Fruit fly (Drosophila melanogaster) whole organism, adult: ENCODE data around the gene CG14079.
A peak's percentile ranks its signal among the peaks of the same experiment; 100 is the strongest.

ENCODE experiments used
- CG11617 ChIP-seq: fragments of 200-800 bp; sonication (Bioruptor generic); optimal IDR thresholded peaks from 2 replicates; lab custom pipeline; 2017; ENCODE audit warnings: mild to moderate bottlenecking, missing biosample characterization, missing genetic modification reagents, missing genetic modification characterization
- CG12768 ChIP-seq: fragments of 200-800 bp; sonication (Bioruptor generic); optimal IDR thresholded peaks from 2 replicates; lab custom pipeline; 2017; ENCODE audit warnings: missing biosample characterization, missing genetic modification characterization, mild to moderate bottlenecking, moderate library complexity, missing genetic modification reagents
- CG14711 ChIP-seq: fragments of 200-800 bp; sonication (Bioruptor generic); optimal IDR thresholded peaks from 2 replicates; lab custom pipeline; 2018; ENCODE audit warnings: missing biosample characterization, mild to moderate bottlenecking, missing genetic modification characterization, moderate library complexity
- CG1620 ChIP-seq: fragments of 200-800 bp; sonication (Bioruptor generic); optimal IDR thresholded peaks from 2 replicates; lab custom pipeline; 2016; ENCODE audit warnings: missing biosample characterization, missing genetic modification characterization
- CG33017 ChIP-seq: fragments of 200-800 bp; sonication (Bioruptor generic); optimal IDR thresholded peaks from 2 replicates; lab custom pipeline; 2018; ENCODE audit warnings: missing biosample characterization, mild to moderate bottlenecking, missing genetic modification characterization, moderate library complexity
- CG5204 ChIP-seq: fragments of 200-800 bp; sonication (Bioruptor generic); optimal IDR thresholded peaks from 2 replicates; lab custom pipeline; 2016; ENCODE audit warnings: missing biosample characterization, missing genetic modification characterization
- CG7045 ChIP-seq: fragments of 200-800 bp; sonication (Bioruptor generic); optimal IDR thresholded peaks from 2 replicates; lab custom pipeline; 2017; ENCODE audit warnings: missing biosample characterization, mild to moderate bottlenecking, missing genetic modification characterization
- CG7101 ChIP-seq: fragments of 200-800 bp; sonication (Bioruptor generic); optimal IDR thresholded peaks from 2 replicates; lab custom pipeline; 2018; ENCODE audit warnings: missing biosample characterization, mild to moderate bottlenecking, missing genetic modification characterization, moderate library complexity
- Clk ChIP-seq: fragments of 200-800 bp; sonication (Bioruptor generic); optimal IDR thresholded peaks from 2 replicates; lab custom pipeline; 2017; ENCODE audit warnings: missing biosample characterization, missing genetic modification characterization
- Crg-1 ChIP-seq: fragments of 200-800 bp; sonication (Bioruptor generic); optimal IDR thresholded peaks from 2 replicates; lab custom pipeline; 2016; ENCODE audit warnings: missing biosample characterization, missing genetic modification characterization
- Hr96 ChIP-seq: fragments of 200-800 bp; sonication (Bioruptor generic); optimal IDR thresholded peaks from 2 replicates; lab custom pipeline; 2016; ENCODE audit warnings: missing biosample characterization, missing genetic modification characterization
- Mnt ChIP-seq: fragments of 200-800 bp; sonication (Bioruptor generic); optimal IDR thresholded peaks from 2 replicates; lab custom pipeline; 2016; ENCODE audit warnings: missing biosample characterization, mild to moderate bottlenecking, missing genetic modification characterization
- bab1 ChIP-seq: fragments of 200-800 bp; sonication (Bioruptor generic); optimal IDR thresholded peaks from 3 replicates; lab custom pipeline; 2019; ENCODE audit warnings: missing biosample characterization, mild to moderate bottlenecking, missing genetic modification characterization, moderate library complexity
- cic ChIP-seq: fragments of 200-800 bp; sonication (Bioruptor generic); optimal IDR thresholded peaks from 2 replicates; lab custom pipeline; 2017; ENCODE audit warnings: missing biosample characterization, mild to moderate bottlenecking, missing genetic modification characterization, moderate library complexity
- cnc ChIP-seq, 2 experiments: fragments of >200 bp; optimal IDR thresholded peaks; 2 replicates each; lab custom pipeline; 2017
- kay ChIP-seq: fragments of 200-800 bp; sonication (Bioruptor generic); peaks from one replicate; lab custom pipeline; 2016; ENCODE audit warnings: missing biosample characterization, missing genetic modification characterization, borderline replicate concordance
- ovo ChIP-seq: fragments of 200-800 bp; sonication (Bioruptor generic); optimal IDR thresholded peaks from 2 replicates; lab custom pipeline; 2016; ENCODE audit warnings: missing biosample characterization, missing genetic modification characterization
- pad ChIP-seq: fragments of 200-800 bp; sonication (Bioruptor generic); optimal IDR thresholded peaks from 3 replicates; lab custom pipeline; 2017; ENCODE audit warnings: missing biosample characterization, missing genetic modification characterization, mild to moderate bottlenecking, moderate library complexity, missing genetic modification reagents
- tj ChIP-seq: fragments of 200-800 bp; sonication (Bioruptor generic); optimal IDR thresholded peaks from 3 replicates; lab custom pipeline; 2017; ENCODE audit warnings: missing biosample characterization, mild to moderate bottlenecking, missing genetic modification characterization, moderate library complexity
- toe ChIP-seq: fragments of 200-800 bp; sonication (Bioruptor generic); optimal IDR thresholded peaks from 2 replicates; lab custom pipeline; 2016; ENCODE audit warnings: missing biosample characterization, missing genetic modification characterization

CG14079 gene

dm6 chr3L:19097665-19098082 is at the start of gene CG14079, which contains the start of gene Naxd:
CG14079 (plus strand) TSS chr3L:19097999.
Naxd (minus strand) TSS chr3L:19097709.
- TF ChIP-seq Hr96 (GFP tag; lab: Kevin White, UChicago), result no peak
- TF ChIP-seq CG11617 (GFP tag; lab: Kevin White, UChicago), result peak; percentile 84
- TF ChIP-seq CG7101 (tag; lab: Kevin White, UChicago), result peak; percentile 87
- TF ChIP-seq cnc (optimal IDR thresholded peaks at IDR 0.05; lab: Kevin White, UChicago), result no peak
- peak; percentile 69 for TF ChIP-seq CG33017 (tag; lab: Kevin White, UChicago)
- peak; percentile 91 for TF ChIP-seq tj
- peak; percentile 52 for TF ChIP-seq CG7045
- peak; percentile 13 for TF ChIP-seq Clk
- TF ChIP-seq bab1 (GFP tag; lab: Kevin White, UChicago), result peak; percentile 87
- TF ChIP-seq pad (GFP tag; lab: Kevin White, UChicago), result peak; percentile 36
- TF ChIP-seq CG14711 (tag; lab: Kevin White, UChicago), result peak; percentile 43
- TF ChIP-seq CG12768, result peak; percentile 27
- peak; percentile 63 for TF ChIP-seq cic (GFP tag; lab: Kevin White, UChicago)
- TF ChIP-seq Crg-1 (GFP tag; lab: Kevin White, UChicago), result peak; percentile 63
- TF ChIP-seq ovo, result peak; percentile 65
- TF ChIP-seq kay (GFP tag; lab: Kevin White, UChicago), result no peak
- no peak for TF ChIP-seq CG5204
- peak; percentile 82 for TF ChIP-seq toe (GFP tag; lab: Kevin White, UChicago)
- TF ChIP-seq CG1620 (GFP tag; lab: Kevin White, UChicago), result peak; percentile 76
- peak; percentile 70 for TF ChIP-seq Mnt (GFP tag; lab: Kevin White, UChicago)

- TF ChIP-seq CG14711 (tag; lab: Kevin White, UChicago), result no peak
- no peak for TF ChIP-seq Crg-1 (GFP tag; lab: Kevin White, UChicago)
- TF ChIP-seq Mnt (GFP tag; lab: Kevin White, UChicago), result no peak
- TF ChIP-seq CG11617 (GFP tag; lab: Kevin White, UChicago), result no peak
- TF ChIP-seq CG5204, result no peak
- no peak for TF ChIP-seq kay (GFP tag; lab: Kevin White, UChicago)
- no peak for TF ChIP-seq ovo
- TF ChIP-seq CG1620 (GFP tag; lab: Kevin White, UChicago), result no peak
- TF ChIP-seq pad (GFP tag; lab: Kevin White, UChicago), result no peak
- no peak for TF ChIP-seq cnc (optimal IDR thresholded peaks at IDR 0.05; lab: Kevin White, UChicago)
- TF ChIP-seq tj, result no peak
- TF ChIP-seq CG12768, result no peak
- TF ChIP-seq CG7045, result no peak
- no peak for TF ChIP-seq Hr96 (GFP tag; lab: Kevin White, UChicago)
- TF ChIP-seq cic (GFP tag; lab: Kevin White, UChicago), result no peak
- no peak for TF ChIP-seq toe (GFP tag; lab: Kevin White, UChicago)
- TF ChIP-seq CG33017 (tag; lab: Kevin White, UChicago), result no peak
- TF ChIP-seq bab1 (GFP tag; lab: Kevin White, UChicago), result no peak
- TF ChIP-seq Clk, result no peak
Observed at dm6 chr3L:19048257-19048656, 49.5 kb upstream of the CG14079 start.

dm6 chr3L:19048761-19049160 is 49.0 kb upstream of the CG14079 start:
- TF ChIP-seq pad (GFP tag; lab: Kevin White, UChicago) (no peak), CG7101 (tag; lab: Kevin White, UChicago) (no peak), CG5204 (no peak), CG7045 (no peak), CG14711 (tag; lab: Kevin White, UChicago) (no peak), toe (GFP tag; lab: Kevin White, UChicago) (no peak), kay (GFP tag; lab: Kevin White, UChicago) (no peak), Hr96 (GFP tag; lab: Kevin White, UChicago) (no peak), CG1620 (GFP tag; lab: Kevin White, UChicago) (no peak), CG11617 (GFP tag; lab: Kevin White, UChicago) (no peak), Clk (no peak), CG12768 (no peak), Mnt (GFP tag; lab: Kevin White, UChicago) (no peak), CG33017 (tag; lab: Kevin White, UChicago) (no peak), ovo (no peak), tj (no peak), bab1 (GFP tag; lab: Kevin White, UChicago) (no peak), cic (GFP tag; lab: Kevin White, UChicago) (no peak)

- no peak for TF ChIP-seq ovo
- TF ChIP-seq toe (GFP tag; lab: Kevin White, UChicago), result peak; percentile 7
- TF ChIP-seq CG5204, result no peak
- TF ChIP-seq CG11617 (GFP tag; lab: Kevin White, UChicago), result no peak
- TF ChIP-seq CG33017 (tag; lab: Kevin White, UChicago), result no peak
- no peak for TF ChIP-seq CG1620 (GFP tag; lab: Kevin White, UChicago)
- no peak for TF ChIP-seq CG7101 (tag; lab: Kevin White, UChicago)
Observed at dm6 chr3L:19049669-19050510, 47.9 kb upstream of the CG14079 start.

- peak; percentile 2 for TF ChIP-seq kay (GFP tag; lab: Kevin White, UChicago)
- no peak for TF ChIP-seq ovo
Observed at dm6 chr3L:19051926-19052325, 45.9 kb upstream of the CG14079 start, which contains the start of gene Acp76A. Acp76A (minus strand) TSS chr3L:19052026.

dm6 chr3L:19053339-19053818 is 44.4 kb upstream of the CG14079 start, which contains the start of gene CG43407:
CG43407 (minus strand) TSS chr3L:19053389.
- TF ChIP-seq CG1620 (GFP tag; lab: Kevin White, UChicago), result no peak
- TF ChIP-seq CG33017 (tag; lab: Kevin White, UChicago), result no peak
- TF ChIP-seq CG5204, result no peak
- no peak for TF ChIP-seq Clk
- TF ChIP-seq toe (GFP tag; lab: Kevin White, UChicago), result no peak
- TF ChIP-seq CG7045, result no peak
- no peak for TF ChIP-seq pad (GFP tag; lab: Kevin White, UChicago)
- no peak for TF ChIP-seq CG12768
- no peak for TF ChIP-seq tj
- no peak for TF ChIP-seq ovo
- no peak for TF ChIP-seq Mnt (GFP tag; lab: Kevin White, UChicago)
- no peak for TF ChIP-seq bab1 (GFP tag; lab: Kevin White, UChicago)
- TF ChIP-seq kay (GFP tag; lab: Kevin White, UChicago), result no peak
- TF ChIP-seq CG11617 (GFP tag; lab: Kevin White, UChicago), result no peak
- no peak for TF ChIP-seq cic (GFP tag; lab: Kevin White, UChicago)
- no peak for TF ChIP-seq cnc (optimal IDR thresholded peaks at IDR 0.05; lab: Kevin White, UChicago)
- TF ChIP-seq Hr96 (GFP tag; lab: Kevin White, UChicago), result no peak
- TF ChIP-seq CG7101 (tag; lab: Kevin White, UChicago), result no peak
- no peak for TF ChIP-seq CG14711 (tag; lab: Kevin White, UChicago)
- no peak for TF ChIP-seq Crg-1 (GFP tag; lab: Kevin White, UChicago)
